Fruit fly (Drosophila melanogaster): ENCODE data around the gene Cpr64Aa.
A peak's percentile ranks its signal among the peaks of the same experiment; 100 is the strongest.

- TF ChIP-seq CG32121 (GFP tag; IDR thresholded peaks at IDR 0.05) (0 out of 2 replicates have a peak, but pooled peaks have one; percentile 23), CG4496 (GFP tag; IDR thresholded peaks at IDR 0.05) (no peak; the same call in 1 of the 3 replicates)
Observed at dm6 chr3L:4169957-4170651, 38.9 kb downstream of the Cpr64Aa start, which contains the start of gene Ero1L.
